Worm (Caenorhabditis elegans) whole organism, L3 larva: ENCODE data around the gene ifb-1.

Experiments used
- aly-2 ChIP-seq: fragments of 150-350 bp; optimal IDR thresholded peaks from 2 replicates; lab custom pipeline; 2014; ENCODE audit warnings: missing biosample characterization, missing genetic modification characterization
- ama-1 ChIP-seq: fragments of 150-350 bp; optimal IDR thresholded peaks from 2 replicates; lab custom pipeline; 2018
- daf-12 ChIP-seq: fragments of 150-350 bp; optimal IDR thresholded peaks from 2 replicates; lab custom pipeline; 2014; ENCODE audit warnings: missing biosample characterization, missing genetic modification reagents, missing genetic modification characterization
- elt-3 ChIP-seq, 3 experiments: fragments of 150-350 bp in 1 of 3; sonication (generic microtip) in 2 of 3; optimal IDR thresholded peaks; 2 replicates in 2 of 3; 4 replicates in 1 of 3; lab custom pipeline; 2014 to 2017; ENCODE audit warnings: missing biosample characterization in 3 of 3, missing genetic modification characterization in 3 of 3
- jun-1 ChIP-seq: fragments of 150-350 bp; optimal IDR thresholded peaks from 2 replicates; lab custom pipeline; 2014; ENCODE audit warnings: missing biosample characterization, missing genetic modification reagents, missing genetic modification characterization
- lin-15B ChIP-seq: fragments of 150-350 bp; optimal IDR thresholded peaks from 2 replicates; lab custom pipeline; 2014; ENCODE audit warnings: missing biosample characterization, missing genetic modification characterization
- lin-39 ChIP-seq: fragments of 150-350 bp; optimal IDR thresholded peaks from 2 replicates; lab custom pipeline; 2018; ENCODE audit warnings: missing biosample characterization, missing genetic modification reagents, missing genetic modification characterization
- nfya-1 ChIP-seq: sonication (generic microtip); optimal IDR thresholded peaks from 2 replicates; lab custom pipeline; 2017; ENCODE audit warnings: missing genetic modification characterization, mild to moderate bottlenecking, missing compliant biosample characterization, antibody characterized with exemption, moderate library complexity; ENCODE audit not compliant: insufficient read depth
- nhr-43 ChIP-seq: sonication (generic microtip); optimal IDR thresholded peaks from 2 replicates; lab custom pipeline; 2016; ENCODE audit warnings: mild to moderate bottlenecking, missing genetic modification characterization, missing compliant biosample characterization; ENCODE audit not compliant: poor library complexity, severe bottlenecking
- nhr-77 ChIP-seq: fragments of 150-350 bp; optimal IDR thresholded peaks from 2 replicates; lab custom pipeline; 2014; ENCODE audit warnings: missing biosample characterization, missing genetic modification characterization
- pha-4 ChIP-seq: fragments of 150-350 bp; optimal IDR thresholded peaks from 2 replicates; lab custom pipeline; 2014; ENCODE audit warnings: missing biosample characterization, missing genetic modification reagents, missing genetic modification characterization
- pqm-1 ChIP-seq: fragments of 150-350 bp; optimal IDR thresholded peaks from 2 replicates; lab custom pipeline; 2017; ENCODE audit warnings: missing biosample characterization, missing genetic modification characterization, inconsistent platforms
- sea-2 ChIP-seq: fragments of 150-350 bp; sonication (generic microtip); optimal IDR thresholded peaks from 4 replicates; lab custom pipeline; 2014; ENCODE audit warnings: missing biosample characterization, missing genetic modification reagents, missing genetic modification characterization
- snpc-4 ChIP-seq: fragments of 150-350 bp; optimal IDR thresholded peaks from 2 replicates; lab custom pipeline; 2014; ENCODE audit warnings: missing biosample characterization, missing genetic modification characterization
- tbx-2 ChIP-seq: sonication (generic microtip); optimal IDR thresholded peaks from 2 replicates; lab custom pipeline; 2016; ENCODE audit warnings: mild to moderate bottlenecking, missing genetic modification characterization, missing compliant biosample characterization
- unc-39 ChIP-seq: sonication (generic microtip); optimal IDR thresholded peaks from 4 replicates; lab custom pipeline; 2017; ENCODE audit warnings: missing biosample characterization, missing genetic modification characterization

Gene ifb-1

DNA sequence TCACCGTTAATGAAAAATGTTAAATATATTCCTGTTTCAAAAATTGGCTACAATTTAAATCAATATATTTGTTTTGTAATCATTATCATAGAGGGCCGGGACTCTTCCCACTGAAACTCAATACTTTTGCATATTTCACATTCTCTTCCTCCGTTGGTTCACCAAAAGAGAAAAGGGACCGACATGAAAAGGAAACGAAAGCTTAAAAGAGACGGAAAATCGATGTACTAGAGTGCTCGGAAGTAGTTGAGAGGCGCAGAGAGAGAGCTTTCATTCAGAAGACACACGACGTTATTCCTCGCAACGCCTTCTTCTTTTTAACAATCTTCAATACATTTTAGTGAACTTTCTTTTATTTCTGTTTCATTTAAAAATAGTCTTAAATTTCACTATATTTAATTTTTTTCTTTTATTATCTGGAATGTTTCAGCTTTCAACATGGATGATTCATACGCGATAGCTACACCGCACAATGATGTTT, 54.9 kb downstream of the ifb-1 start, which contains the start of gene ehs-1:
Gene ehs-1, plus strand, starts transcription at position 431 of the 481 bp plus-strand sequence.
- TF ChIP-seq aly-2 (tag; lab: Kevin White, UChicago) (no peak), nhr-77 (tag; lab: Kevin White, UChicago) (no peak), daf-12 (tag; lab: Kevin White, UChicago) (no peak), sea-2 (GFP tag; lab: Kevin White, UChicago) (peak; percentile 65), nhr-43 (tag; lab: Kevin White, UChicago) (no peak), elt-3 (tag; optimal IDR thresholded peaks at IDR 0.05; lab: Kevin White, UChicago) (no peak), unc-39 (tag; lab: Kevin White, UChicago) (no peak), tbx-2 (tag; lab: Kevin White, UChicago) (no peak), lin-39 (tag; lab: Kevin White, UChicago) (peak; percentile 25), ama-1 (no peak), pqm-1 (no peak), jun-1 (no peak), nfya-1 (tag; lab: Kevin White, UChicago) (peak; percentile 43), pha-4 (tag; lab: Kevin White, UChicago) (no peak), lin-15B (tag; lab: Kevin White, UChicago) (peak; percentile 8), snpc-4 (tag; lab: Kevin White, UChicago) (peak; percentile 26)
